Fruit fly (Drosophila melanogaster) whole organism, embryonic: ENCODE measurements around the gene CG5968.

Experiments
- Atf6 ChIP-seq: fragments of 200-800 bp; sonication (Bioruptor generic); IDR thresholded peaks from 2 replicates; pipeline ENCODE4 v1.3.6; 2022; ENCODE audit warnings: missing biosample characterization, missing genetic modification characterization
- CG13894 ChIP-seq: fragments of 200-800 bp; sonication (Bioruptor generic); optimal IDR thresholded peaks from 3 replicates; lab custom pipeline; 2018; ENCODE audit warnings: missing biosample characterization, mild to moderate bottlenecking, missing genetic modification characterization, moderate library complexity
- CG15269 ChIP-seq: fragments of 200-800 bp; sonication (Bioruptor generic); optimal IDR thresholded peaks from 2 replicates; lab custom pipeline; 2018; ENCODE audit warnings: missing biosample characterization, mild to moderate bottlenecking, missing genetic modification characterization, moderate library complexity
- CG15601 ChIP-seq: fragments of 200-800 bp; sonication (Bioruptor generic); optimal IDR thresholded peaks from 3 replicates; lab custom pipeline; 2019; ENCODE audit warnings: missing biosample characterization, mild to moderate bottlenecking, missing genetic modification characterization, moderate library complexity
- CG3838 ChIP-seq: fragments of 200-800 bp; sonication (Bioruptor generic); optimal IDR thresholded peaks from 3 replicates; lab custom pipeline; 2016; ENCODE audit warnings: missing biosample characterization, missing genetic modification characterization
- Gug ChIP-seq: fragments of 200-800 bp; sonication (Bioruptor generic); IDR thresholded peaks from 4 replicates; pipeline ENCODE4 v1.3.6; 2022; ENCODE audit warnings: missing biosample characterization, missing genetic modification characterization
- HHEX ChIP-seq: fragments of 200-800 bp; sonication (Bioruptor generic); optimal IDR thresholded peaks from 3 replicates; lab custom pipeline; 2017; ENCODE audit warnings: missing biosample characterization, mild to moderate bottlenecking, missing genetic modification characterization, missing genetic modification reagents
- run ChIP-seq: fragments of 200-800 bp; sonication (Bioruptor generic); optimal IDR thresholded peaks from 3 replicates; lab custom pipeline; 2018; ENCODE audit warnings: missing biosample characterization, mild to moderate bottlenecking, missing genetic modification characterization
- toy ChIP-seq: fragments of 200-800 bp; sonication (Bioruptor generic); IDR thresholded peaks from 2 replicates; pipeline ENCODE4 v1.3.6; 2022; ENCODE audit warnings: missing biosample characterization, missing genetic modification characterization

dm6 chr2L:16531507-16532134 lies 18.1 kb downstream of the CG5968 start:
- TF ChIP-seq CG15269 (peak; percentile 10), CG3838 (no peak), CG13894 (tag; lab: Kevin White, UChicago) (peak; percentile 30), run (no peak), toy (no peak), Gug (GFP tag; lab: Robert Waterston, UW) (no peak), CG15601 (tag; lab: Kevin White, UChicago) (no peak), HHEX (GFP tag; lab: Kevin White, UChicago) (peak; percentile 40), Atf6 (GFP tag; lab: Robert Waterston, UW) (no peak)
